Worm (Caenorhabditis elegans) whole organism, L4 larva: ENCODE results near the gene dap-3.

Source experiments
- F37D6.2 ChIP-seq: sonication (generic microtip); optimal IDR thresholded peaks from 2 replicates; lab custom pipeline; 2016; ENCODE audit warnings: mild to moderate bottlenecking, missing genetic modification characterization, missing compliant biosample characterization
- Y48G9A.11 ChIP-seq: fragments of 200-800 bp; sonication (Bioruptor generic); IDR thresholded peaks from 2 replicates; pipeline ENCODE4 v1.3.6; 2022; ENCODE audit warnings: missing genetic modification reagents, missing genetic modification characterization, missing compliant biosample characterization
- fkh-10 ChIP-seq: fragments of 150-350 bp; optimal IDR thresholded peaks from 2 replicates; lab custom pipeline; 2014; ENCODE audit warnings: missing biosample characterization, missing genetic modification reagents, missing genetic modification characterization
- lsy-2 ChIP-seq, 2 experiments: fragments of 150-350 bp in 1 of 2; sonication (generic microtip) in 1 of 2; optimal IDR thresholded peaks; 2 replicates each; lab custom pipeline; 2014 to 2017; ENCODE audit warnings: missing biosample characterization in 2 of 2, missing genetic modification characterization in 2 of 2
- nhr-77 ChIP-seq: fragments of 150-350 bp; optimal IDR thresholded peaks from 2 replicates; lab custom pipeline; 2014; ENCODE audit warnings: missing biosample characterization, missing genetic modification characterization
- unc-39 ChIP-seq: sonication (generic microtip); optimal IDR thresholded peaks from 2 replicates; lab custom pipeline; 2017; ENCODE audit warnings: missing biosample characterization, missing genetic modification characterization
- unc-62 ChIP-seq, 3 experiments: fragments of 150-350 bp in 1 of 3; sonication (generic microtip); optimal IDR thresholded peaks in 2 of 3; peaks in 1 of 3; 1 replicate in 1 of 3; 2 replicates in 2 of 3; lab custom pipeline; 2014 to 2017; ENCODE audit warnings: missing biosample characterization in 3 of 3, missing genetic modification characterization in 3 of 3, missing genetic modification reagents in 3 of 3, missing genotype in 1 of 3

ce11 chrII:10558962-10559415 is 21.9 kb upstream of the dap-3 start:
- TF ChIP-seq lsy-2 (tag; optimal IDR thresholded peaks at IDR 0.05; lab: Kevin White, UChicago), result peak; percentile 13 to 63
- no peak for TF ChIP-seq nhr-77
- TF ChIP-seq Y48G9A.11 (GFP tag; lab: Robert Waterston, UW), result no peak
- TF ChIP-seq fkh-10 (GFP tag; lab: Kevin White, UChicago), result no peak
- TF ChIP-seq F37D6.2, result no peak
- TF ChIP-seq unc-62 (GFP tag; optimal IDR thresholded peaks at IDR 0.05 in 1 of 2; lab: Kevin White, UChicago), result peak in 1 of 2 experiments; percentile 98
- TF ChIP-seq unc-62 (tag; optimal IDR thresholded peaks at IDR 0.05; lab: Kevin White, UChicago), result no peak
- TF ChIP-seq unc-39 (tag; lab: Kevin White, UChicago), result no peak
